Fruit fly (Drosophila melanogaster) whole organism, wandering third instar larva: Measurements from ENCODE around the gene Rad17.

ENCODE experiments used
- Abd-B ChIP-seq: fragments of >200 bp; optimal IDR thresholded peaks from 2 replicates; lab custom pipeline; 2017; ENCODE audit warnings: missing biosample characterization, missing genetic modification characterization
- CG32264 ChIP-seq: fragments of 200-800 bp; sonication (Bioruptor generic); optimal IDR thresholded peaks from 2 replicates; lab custom pipeline; 2016; ENCODE audit warnings: missing biosample characterization, missing genetic modification characterization
- CrebA ChIP-seq: fragments of 200-800 bp; sonication (Bioruptor generic); optimal IDR thresholded peaks from 2 replicates; lab custom pipeline; 2016; ENCODE audit warnings: missing biosample characterization, mild to moderate bottlenecking, missing genetic modification characterization, borderline replicate concordance
- Dfd ChIP-seq: fragments of >200 bp; optimal IDR thresholded peaks from 2 replicates; lab custom pipeline; 2017; ENCODE audit warnings: missing biosample characterization, missing genetic modification characterization
- Dif ChIP-seq: fragments of 200-275, 200-300 bp; sonication (Bioruptor generic); optimal IDR thresholded peaks from 2 replicates; lab custom pipeline; 2018; ENCODE audit warnings: missing biosample characterization, missing genetic modification characterization; ENCODE audit not compliant: partially characterized antibody
- HLH106 ChIP-seq: fragments of 200-800 bp; optimal IDR thresholded peaks from 3 replicates; lab custom pipeline; 2019; ENCODE audit warnings: missing biosample characterization, mild to moderate bottlenecking, missing genetic modification characterization, moderate library complexity
- Hnf4 ChIP-seq: fragments of 200-800 bp; sonication (Bioruptor generic); optimal IDR thresholded peaks from 2 replicates; lab custom pipeline; 2016; ENCODE audit warnings: missing biosample characterization, mild to moderate bottlenecking, missing genetic modification characterization
- Hr78 ChIP-seq: fragments of >200 bp; optimal IDR thresholded peaks from 2 replicates; lab custom pipeline; 2017; ENCODE audit warnings: missing biosample characterization, missing genetic modification characterization
- Jra ChIP-seq: sonication (Bioruptor generic); optimal IDR thresholded peaks from 2 replicates; lab custom pipeline; 2016; ENCODE audit warnings: missing biosample characterization, missing genetic modification characterization
- Myc ChIP-seq: fragments of >200 bp; optimal IDR thresholded peaks from 2 replicates; lab custom pipeline; 2017
- OdsH ChIP-seq: fragments of 200-800 bp; sonication (Bioruptor generic); optimal IDR thresholded peaks from 2 replicates; lab custom pipeline; 2016; ENCODE audit warnings: missing biosample characterization, mild to moderate bottlenecking, missing genetic modification characterization
- Rel ChIP-seq, 2 experiments: fragments of 200-800 bp; sonication (Bioruptor generic) in 1 of 2; optimal IDR thresholded peaks; 2 replicates in 1 of 2; 3 replicates in 1 of 2; lab custom pipeline; 2016 to 2019; ENCODE audit warnings: mild to moderate bottlenecking in 2 of 2, missing biosample characterization in 2 of 2, missing genetic modification characterization in 2 of 2, moderate library complexity in 1 of 2
- Sp1 ChIP-seq: fragments of 200-800 bp; sonication (Bioruptor generic); optimal IDR thresholded peaks from 3 replicates; lab custom pipeline; 2019; ENCODE audit warnings: missing biosample characterization, mild to moderate bottlenecking, missing genetic modification characterization, moderate library complexity
- Vsx2 ChIP-seq: fragments of 200-300, 225-300 bp; sonication (Bioruptor generic); optimal IDR thresholded peaks from 2 replicates; lab custom pipeline; 2018; ENCODE audit warnings: missing biosample characterization, missing genetic modification characterization; ENCODE audit not compliant: partially characterized antibody
- br ChIP-seq: fragments of 200-800 bp; sonication (Bioruptor generic); optimal IDR thresholded peaks from 2 replicates; lab custom pipeline; 2016; ENCODE audit warnings: missing biosample characterization, missing genetic modification characterization
- brk ChIP-seq: fragments of 200-800 bp; sonication (Bioruptor generic); optimal IDR thresholded peaks from 2 replicates; lab custom pipeline; 2016; ENCODE audit warnings: missing biosample characterization, mild to moderate bottlenecking, missing genetic modification characterization
- dl ChIP-seq, 2 experiments: fragments of 175-275, 200-275 bp in 1 of 2; fragments of 200-275 bp in 1 of 2; sonication (Bioruptor generic); optimal IDR thresholded peaks; lab custom pipeline; 2018; ENCODE audit warnings: mild to moderate bottlenecking in 2 of 2, missing biosample characterization in 2 of 2, missing genetic modification characterization in 2 of 2, moderate library complexity in 2 of 2; ENCODE audit not compliant: partially characterized antibody in 2 of 2, insufficient read depth in 1 of 2
- dmrt93B ChIP-seq: fragments of 200-800 bp; sonication (Bioruptor generic); optimal IDR thresholded peaks from 2 replicates; lab custom pipeline; 2018; ENCODE audit warnings: missing biosample characterization, mild to moderate bottlenecking, missing genetic modification characterization
- dsf ChIP-seq: sonication (Bioruptor generic); optimal IDR thresholded peaks from 2 replicates; lab custom pipeline; 2016; ENCODE audit warnings: missing biosample characterization, missing genetic modification characterization, borderline replicate concordance
- ey ChIP-seq: fragments of 200-800 bp; sonication (Bioruptor generic); optimal IDR thresholded peaks from 2 replicates; lab custom pipeline; 2016; ENCODE audit warnings: missing biosample characterization, missing genetic modification characterization
- foxo ChIP-seq, 2 experiments: fragments of 200-800 bp; sonication (Bioruptor generic); optimal IDR thresholded peaks; 2 replicates in 1 of 2; 3 replicates in 1 of 2; lab custom pipeline; 2016 to 2017; ENCODE audit warnings: missing biosample characterization in 2 of 2, missing genetic modification characterization in 2 of 2
- fru ChIP-seq: fragments of 200-800 bp; sonication (Bioruptor generic); optimal IDR thresholded peaks from 3 replicates; lab custom pipeline; 2016; ENCODE audit warnings: missing biosample characterization, mild to moderate bottlenecking, missing genetic modification characterization
- h ChIP-seq: fragments of 200-800 bp; sonication (Bioruptor generic); optimal IDR thresholded peaks from 3 replicates; lab custom pipeline; 2016; ENCODE audit warnings: missing biosample characterization, mild to moderate bottlenecking, missing genetic modification characterization
- jim ChIP-seq: fragments of 175-275, 200-325 bp; sonication (Bioruptor generic); optimal IDR thresholded peaks from 2 replicates; lab custom pipeline; 2016; ENCODE audit warnings: missing biosample characterization, mild to moderate bottlenecking, missing genetic modification characterization
- lola ChIP-seq: fragments of >200 bp; optimal IDR thresholded peaks from 2 replicates; lab custom pipeline; 2017; ENCODE audit warnings: missing biosample characterization, missing genetic modification characterization
- pan ChIP-seq: fragments of >200 bp; optimal IDR thresholded peaks from 2 replicates; lab custom pipeline; 2017
- psq ChIP-seq: fragments of 200-800 bp; sonication (Bioruptor generic); optimal IDR thresholded peaks from 3 replicates; lab custom pipeline; 2017; ENCODE audit warnings: missing biosample characterization, mild to moderate bottlenecking, missing genetic modification characterization, moderate library complexity
- rgr ChIP-seq: fragments of 200-800 bp; sonication (Bioruptor generic); optimal IDR thresholded peaks from 3 replicates; lab custom pipeline; 2016; ENCODE audit warnings: missing biosample characterization, mild to moderate bottlenecking, missing genetic modification characterization
- sage ChIP-seq: fragments of 200-800 bp; sonication (Bioruptor generic); optimal IDR thresholded peaks from 2 replicates; lab custom pipeline; 2016; ENCODE audit warnings: missing biosample characterization, mild to moderate bottlenecking, missing genetic modification characterization
- tai ChIP-seq: sonication (Bioruptor generic); optimal IDR thresholded peaks from 2 replicates; lab custom pipeline; 2016; ENCODE audit warnings: missing biosample characterization, missing genetic modification characterization
- woc ChIP-seq: sonication (Bioruptor generic); optimal IDR thresholded peaks from 2 replicates; lab custom pipeline; 2016; ENCODE audit warnings: missing biosample characterization, mild to moderate bottlenecking, missing genetic modification characterization

Gene Rad17

DNA sequence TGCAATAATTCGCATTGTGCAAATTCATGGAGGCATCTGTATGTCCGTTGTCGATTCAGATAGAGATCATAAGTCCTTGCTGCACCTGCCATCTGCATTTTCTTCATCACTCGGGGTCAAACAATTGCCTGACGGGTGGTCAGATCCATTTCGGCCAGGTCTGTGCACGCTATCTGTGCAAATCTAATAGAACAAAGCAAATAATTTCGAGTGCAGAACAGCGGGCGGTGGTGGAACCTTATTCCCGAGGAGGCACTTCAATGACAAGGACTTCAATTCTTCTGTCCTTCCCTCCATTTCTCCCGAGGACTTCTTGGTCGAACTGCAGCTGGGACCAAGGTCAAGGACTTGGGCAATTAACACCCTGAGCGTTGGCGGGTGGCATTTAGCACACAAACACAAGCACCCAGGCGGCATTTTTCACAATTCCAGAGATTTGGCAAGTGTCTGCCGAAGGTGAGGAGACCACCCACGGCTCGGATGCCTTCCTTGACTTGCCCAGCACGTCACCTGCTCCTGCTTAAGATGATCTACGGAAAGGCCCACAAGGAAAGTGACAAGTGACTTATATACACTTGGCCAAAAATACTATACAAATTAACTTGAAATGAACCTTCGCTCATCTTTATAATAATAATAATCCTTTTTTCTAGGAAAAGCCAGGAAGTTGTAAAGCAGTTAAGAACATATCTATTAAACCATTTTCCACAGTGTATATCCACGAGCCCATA, 16.5 kb upstream of the Rad17 start:
- TF ChIP-seq woc (GFP tag; lab: Kevin White, UChicago): no peak
- no peak for TF ChIP-seq Hr78 (GFP tag; lab: Kevin White, UChicago)
- no peak for TF ChIP-seq Vsx2
- TF ChIP-seq Myc (lab: Kevin White, UChicago): no peak
- no peak for TF ChIP-seq CrebA (GFP tag; lab: Kevin White, UChicago)
- no peak for TF ChIP-seq foxo (GFP tag; optimal IDR thresholded peaks at IDR 0.05; lab: Kevin White, UChicago)
- TF ChIP-seq dl (GFP tag; optimal IDR thresholded peaks at IDR 0.05; lab: Kevin White, UChicago; ENCODE audit: insufficient read depth in 1 of 2, partially characterized antibody in 2 of 2): no peak

DNA sequence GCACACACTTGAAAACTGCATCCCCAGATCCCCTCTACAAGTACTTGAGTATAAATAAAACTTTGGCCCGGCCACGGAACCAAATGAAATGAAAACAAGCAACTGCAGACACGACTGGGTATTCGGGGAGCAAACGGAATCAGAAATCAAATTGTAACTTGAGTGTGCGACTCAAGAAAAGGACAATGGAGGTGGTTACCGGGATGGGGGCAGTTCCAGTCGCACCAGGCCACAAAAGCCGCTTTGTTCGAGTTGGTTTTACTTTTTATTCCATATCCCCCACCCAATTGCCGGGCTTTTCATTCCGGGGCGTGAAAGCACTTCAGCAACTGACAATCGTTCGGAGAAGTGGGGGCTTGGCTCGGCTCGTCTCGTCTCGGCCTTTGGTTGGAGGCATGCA, 14.8 kb upstream of the Rad17 start:
- TF ChIP-seq Dif (GFP tag; lab: Kevin White, UChicago) (no peak), jim (GFP tag; lab: Kevin White, UChicago) (no peak), Hr78 (GFP tag; lab: Kevin White, UChicago) (no peak), fru (GFP tag; lab: Kevin White, UChicago) (no peak), Rel (GFP tag; optimal IDR thresholded peaks at IDR 0.05; lab: Kevin White, UChicago) (peak; percentile 2), Rel (tag; optimal IDR thresholded peaks at IDR 0.05; lab: Kevin White, UChicago) (no peak), CG32264 (GFP tag; lab: Kevin White, UChicago) (no peak)

DNA sequence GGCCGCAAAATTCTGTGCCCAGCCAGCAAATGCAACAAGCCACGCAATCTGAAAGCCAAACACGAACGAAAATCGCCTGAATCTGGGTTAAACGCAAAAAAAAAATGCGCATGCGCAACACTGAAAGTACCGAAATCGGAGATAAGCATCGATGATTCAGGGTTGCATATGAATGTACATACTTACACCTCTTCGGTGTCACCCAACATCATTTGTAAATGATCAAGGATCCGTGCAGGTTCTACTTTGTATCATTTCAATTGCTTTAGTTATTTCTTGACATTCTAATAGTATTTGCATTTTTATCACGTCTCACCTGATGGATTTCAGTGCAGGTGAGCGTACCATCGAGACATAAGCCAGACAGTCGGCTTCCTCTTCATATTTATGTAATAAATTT, 14.1 kb upstream of the Rad17 start:
- TF ChIP-seq Sp1 (GFP tag; lab: Kevin White, UChicago) (peak; percentile 2), Jra (GFP tag; lab: Kevin White, UChicago) (no peak)

DNA sequence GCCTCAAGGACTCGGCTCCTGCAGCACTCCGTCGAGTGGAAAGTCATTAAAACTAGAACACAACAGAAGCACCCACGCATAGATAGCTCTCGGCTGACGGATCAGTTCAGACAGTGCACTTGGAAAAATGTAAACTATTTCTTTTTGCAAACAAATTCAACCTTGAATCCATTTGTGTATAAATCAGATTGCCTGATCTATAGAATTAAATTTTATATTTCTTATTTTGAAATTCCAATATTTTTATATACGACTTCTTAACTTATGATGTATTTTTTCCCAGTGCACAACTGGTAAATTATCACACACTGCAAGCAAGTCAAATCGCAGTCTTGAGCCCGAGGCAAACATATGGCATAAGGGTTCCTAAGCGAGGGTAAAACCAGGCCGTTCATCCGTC, 11.8 kb upstream of the Rad17 start:
- TF ChIP-seq Vsx2 (no peak), ey (peak; percentile 42), brk (GFP tag; lab: Kevin White, UChicago) (no peak), foxo (GFP tag; optimal IDR thresholded peaks at IDR 0.05; lab: Kevin White, UChicago) (peak in 1 of 2 experiments; percentile 64), dsf (GFP tag; lab: Kevin White, UChicago) (no peak), Hnf4 (peak; percentile 40), CG32264 (GFP tag; lab: Kevin White, UChicago) (no peak), psq (GFP tag; lab: Kevin White, UChicago) (peak; percentile 33), pan (lab: Kevin White, UChicago) (no peak), br (peak; percentile 37), Myc (lab: Kevin White, UChicago) (no peak), fru (GFP tag; lab: Kevin White, UChicago) (peak; percentile 57), Abd-B (GFP tag; lab: Kevin White, UChicago) (no peak), woc (GFP tag; lab: Kevin White, UChicago) (peak; percentile 29), dmrt93B (GFP tag; lab: Kevin White, UChicago) (no peak), HLH106 (tag; lab: Kevin White, UChicago) (peak; percentile 55), OdsH (GFP tag; lab: Kevin White, UChicago) (peak; percentile 43), h (GFP tag; lab: Kevin White, UChicago) (peak; percentile 75), Sp1 (GFP tag; lab: Kevin White, UChicago) (peak; percentile 57), rgr (GFP tag; lab: Kevin White, UChicago) (peak; percentile 51), lola (GFP tag; lab: Kevin White, UChicago) (no peak), Rel (GFP tag; optimal IDR thresholded peaks at IDR 0.05; lab: Kevin White, UChicago) (no peak), Rel (tag; optimal IDR thresholded peaks at IDR 0.05; lab: Kevin White, UChicago) (no peak)

DNA sequence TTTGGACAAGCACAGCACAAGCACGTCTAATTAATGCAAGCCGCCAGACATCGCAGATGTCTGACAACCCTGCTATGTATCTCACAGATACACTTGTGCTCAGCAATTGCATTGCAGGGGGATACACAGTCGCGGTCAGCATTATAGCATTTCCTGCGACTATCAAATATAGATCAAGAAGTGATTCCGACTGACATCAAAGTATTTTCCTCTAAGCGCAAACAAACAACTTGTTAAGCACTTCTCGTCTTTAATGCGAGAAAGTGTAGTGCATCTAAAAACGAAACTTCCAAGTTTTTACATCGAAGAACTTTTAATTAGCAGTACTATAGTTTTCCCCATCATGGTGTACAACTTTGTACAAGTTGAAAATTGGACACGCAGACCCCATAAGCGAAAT, 9.9 kb upstream of the Rad17 start:
- TF ChIP-seq sage (GFP tag; lab: Kevin White, UChicago) (no peak), dsf (GFP tag; lab: Kevin White, UChicago) (no peak), foxo (GFP tag; optimal IDR thresholded peaks at IDR 0.05; lab: Kevin White, UChicago) (peak in 1 of 2 experiments; percentile 22), OdsH (GFP tag; lab: Kevin White, UChicago) (no peak), woc (GFP tag; lab: Kevin White, UChicago) (no peak), br (peak; percentile 5), ey (peak; percentile 16), Myc (lab: Kevin White, UChicago) (no peak), fru (GFP tag; lab: Kevin White, UChicago) (peak; percentile 35), CrebA (GFP tag; lab: Kevin White, UChicago) (no peak), CG32264 (GFP tag; lab: Kevin White, UChicago) (no peak), Dfd (no peak), Hnf4 (no peak), Dif (GFP tag; lab: Kevin White, UChicago) (no peak), pan (lab: Kevin White, UChicago) (no peak), h (GFP tag; lab: Kevin White, UChicago) (no peak), brk (GFP tag; lab: Kevin White, UChicago) (no peak), rgr (GFP tag; lab: Kevin White, UChicago) (peak; percentile 8), Jra (GFP tag; lab: Kevin White, UChicago) (no peak), Rel (GFP tag; optimal IDR thresholded peaks at IDR 0.05; lab: Kevin White, UChicago) (no peak), Rel (tag; optimal IDR thresholded peaks at IDR 0.05; lab: Kevin White, UChicago) (no peak), tai (GFP tag; lab: Kevin White, UChicago) (no peak), Sp1 (GFP tag; lab: Kevin White, UChicago) (no peak), Vsx2 (no peak), HLH106 (tag; lab: Kevin White, UChicago) (peak; percentile 20)
